Fruit fly (Drosophila melanogaster) whole organism, embryonic: ENCODE results near the gene CG5446.

Experiments used
- Asciz ChIP-seq: fragments of 200-800 bp; sonication (Bioruptor generic); optimal IDR thresholded peaks from 2 replicates; lab custom pipeline; 2017; ENCODE audit warnings: missing biosample characterization, mild to moderate bottlenecking, missing genetic modification characterization, missing genetic modification reagents
- Atf-2 ChIP-seq: fragments of 200-800 bp; sonication (Bioruptor generic); optimal IDR thresholded peaks from 2 replicates; lab custom pipeline; 2016; ENCODE audit warnings: missing biosample characterization, missing genetic modification characterization
- Awh ChIP-seq: fragments of 200-800 bp; sonication (Bioruptor generic); IDR thresholded peaks from 2 replicates; pipeline ENCODE4, ENCODE4 v1.3.6; 2022; ENCODE audit warnings: missing biosample characterization, missing genetic modification characterization
- Bgb ChIP-seq: fragments of 200-800 bp; sonication (Bioruptor generic); IDR thresholded peaks from 2 replicates; pipeline ENCODE4 v1.3.6; 2022; ENCODE audit warnings: missing biosample characterization, missing genetic modification characterization; ENCODE audit not compliant: partially characterized antibody
- CG1024 ChIP-seq: fragments of 200-800 bp; sonication (Bioruptor generic); IDR thresholded peaks from 2 replicates; pipeline ENCODE4 v1.3.6; 2022; ENCODE audit warnings: missing biosample characterization, missing genetic modification characterization
- CG10654 ChIP-seq: fragments of 200-800 bp; sonication (Bioruptor generic); optimal IDR thresholded peaks from 2 replicates; lab custom pipeline; 2016; ENCODE audit warnings: missing biosample characterization, missing genetic modification characterization
- CG11723 ChIP-seq: fragments of 200-800 bp; sonication (Bioruptor generic); optimal IDR thresholded peaks from 2 replicates; lab custom pipeline; 2017; ENCODE audit warnings: missing biosample characterization, mild to moderate bottlenecking, missing genetic modification characterization
- CG12391 ChIP-seq: fragments of 200-800 bp; sonication (Bioruptor generic); optimal IDR thresholded peaks from 3 replicates; lab custom pipeline; 2018; ENCODE audit warnings: missing biosample characterization, mild to moderate bottlenecking, missing genetic modification characterization, moderate library complexity
- CG14710 ChIP-seq: fragments of 200-800 bp; sonication (Bioruptor generic); optimal IDR thresholded peaks from 3 replicates; lab custom pipeline; 2019; ENCODE audit warnings: missing biosample characterization, mild to moderate bottlenecking, missing genetic modification characterization, moderate library complexity
- CG18262 ChIP-seq: fragments of 200-800 bp; optimal IDR thresholded peaks from 3 replicates; lab custom pipeline; 2019; ENCODE audit warnings: missing biosample characterization, mild to moderate bottlenecking, missing genetic modification characterization, moderate library complexity
- CG2116 ChIP-seq: fragments of 200-800 bp; sonication (Bioruptor generic); optimal IDR thresholded peaks from 3 replicates; lab custom pipeline; 2018; ENCODE audit warnings: missing biosample characterization, mild to moderate bottlenecking, missing genetic modification characterization
- CG2712 ChIP-seq: fragments of 200-800 bp; optimal IDR thresholded peaks from 3 replicates; lab custom pipeline; 2019; ENCODE audit warnings: missing biosample characterization, mild to moderate bottlenecking, missing genetic modification characterization, moderate library complexity
- CG31224 ChIP-seq: fragments of 200-800 bp; sonication (Bioruptor generic); IDR thresholded peaks from 2 replicates; pipeline ENCODE4 v1.3.6; 2022; ENCODE audit warnings: missing biosample characterization, missing genetic modification characterization
- CG32767 ChIP-seq: fragments of 200-800 bp; sonication (Bioruptor generic); IDR thresholded peaks from 2 replicates; pipeline ENCODE4 v1.3.6; 2022; ENCODE audit warnings: missing biosample characterization, missing genetic modification characterization
- CG5180 ChIP-seq: fragments of 200-800 bp; sonication (Bioruptor generic); optimal IDR thresholded peaks from 3 replicates; lab custom pipeline; 2017; ENCODE audit warnings: missing biosample characterization, missing genetic modification characterization, mild to moderate bottlenecking, moderate library complexity, missing genetic modification reagents
- CG6254 ChIP-seq: fragments of 200-800 bp; sonication (Bioruptor generic); optimal IDR thresholded peaks from 3 replicates; lab custom pipeline; 2017; ENCODE audit warnings: mild to moderate bottlenecking, missing biosample characterization, missing genetic modification reagents, missing genetic modification characterization
- CG6765 ChIP-seq: fragments of 200-800 bp; sonication (Bioruptor generic); optimal IDR thresholded peaks from 3 replicates; lab custom pipeline; 2017; ENCODE audit warnings: missing biosample characterization, mild to moderate bottlenecking, missing genetic modification characterization
- CG6813 ChIP-seq: fragments of 200-800 bp; sonication (Bioruptor generic); optimal IDR thresholded peaks from 2 replicates; lab custom pipeline; 2017; ENCODE audit warnings: missing biosample characterization, missing genetic modification characterization, mild to moderate bottlenecking, moderate library complexity, missing genetic modification reagents
- CG8281 ChIP-seq: fragments of 200-800 bp; sonication (Bioruptor generic); optimal IDR thresholded peaks from 2 replicates; lab custom pipeline; 2018; ENCODE audit warnings: missing biosample characterization, mild to moderate bottlenecking, missing genetic modification characterization, moderate library complexity
- CG8359 ChIP-seq: fragments of 200-800 bp; sonication (Bioruptor generic); optimal IDR thresholded peaks from 2 replicates; lab custom pipeline; 2017; ENCODE audit warnings: missing biosample characterization, mild to moderate bottlenecking, missing genetic modification characterization, borderline replicate concordance
- CG9817 ChIP-seq: fragments of 200-800 bp; sonication (Bioruptor generic); optimal IDR thresholded peaks from 2 replicates; lab custom pipeline; 2018; ENCODE audit warnings: missing biosample characterization, mild to moderate bottlenecking, missing genetic modification characterization, moderate library complexity
- Hr51 ChIP-seq, 2 experiments: fragments of 200-800 bp; sonication (Bioruptor generic); optimal IDR thresholded peaks; 2 replicates in 1 of 2; 3 replicates in 1 of 2; lab custom pipeline; 2016 to 2018; ENCODE audit warnings: missing biosample characterization in 2 of 2, missing genetic modification characterization in 2 of 2, mild to moderate bottlenecking in 1 of 2, moderate library complexity in 1 of 2
- Lim3 ChIP-seq: fragments of 200-800 bp; sonication (Bioruptor generic); IDR thresholded peaks from 2 replicates; pipeline ENCODE4 v1.3.6; 2022; ENCODE audit warnings: missing biosample characterization, missing genetic modification characterization
- Optix ChIP-seq: fragments of 200-800 bp; sonication (Bioruptor generic); IDR thresholded peaks from 3 replicates; pipeline ENCODE4 v1.3.6; 2022; ENCODE audit warnings: missing biosample characterization, missing genetic modification characterization
- Rx ChIP-seq: fragments of 200-800 bp; sonication (Bioruptor generic); IDR thresholded peaks from 2 replicates; pipeline ENCODE4 v1.3.6; 2022; ENCODE audit warnings: missing biosample characterization, missing genetic modification characterization
- Sox100B ChIP-seq: fragments of 200-800 bp; sonication (Bioruptor generic); optimal IDR thresholded peaks from 3 replicates; lab custom pipeline; 2018; ENCODE audit warnings: missing biosample characterization, mild to moderate bottlenecking, missing genetic modification characterization
- Sox102F ChIP-seq: fragments of 200-800 bp; sonication (Bioruptor generic); optimal IDR thresholded peaks from 2 replicates; lab custom pipeline; 2018; ENCODE audit warnings: missing biosample characterization, mild to moderate bottlenecking, missing genetic modification characterization, moderate library complexity
- Spps ChIP-seq: fragments of 200-800 bp; sonication (Bioruptor generic); optimal IDR thresholded peaks from 2 replicates; lab custom pipeline; 2018; ENCODE audit warnings: missing biosample characterization, mild to moderate bottlenecking, missing genetic modification characterization
- crol ChIP-seq: fragments of 200-800 bp; sonication (Bioruptor generic); IDR thresholded peaks from 2 replicates; pipeline ENCODE4 v1.3.6; 2022; ENCODE audit warnings: missing biosample characterization, missing genetic modification characterization
- ewg ChIP-seq: fragments of 200-800 bp; sonication (Bioruptor generic); optimal IDR thresholded peaks from 3 replicates; lab custom pipeline; 2017; ENCODE audit warnings: mild to moderate bottlenecking, missing biosample characterization, missing genetic modification reagents, missing genetic modification characterization
- fd102C ChIP-seq: fragments of 200-800 bp; sonication (Bioruptor generic); optimal IDR thresholded peaks from 2 replicates; lab custom pipeline; 2018; ENCODE audit warnings: missing biosample characterization, mild to moderate bottlenecking, missing genetic modification characterization, moderate library complexity
- hb ChIP-seq: fragments of 200-800 bp; sonication (Bioruptor generic); IDR thresholded peaks from 3 replicates; pipeline ENCODE4 v1.3.6; 2022; ENCODE audit warnings: missing biosample characterization, missing genetic modification characterization; ENCODE audit not compliant: partially characterized antibody
- mam ChIP-seq: fragments of 200-800 bp; sonication (Bioruptor generic); optimal IDR thresholded peaks from 3 replicates; lab custom pipeline; 2016; ENCODE audit warnings: missing biosample characterization, missing genetic modification characterization
- nerfin-2 ChIP-seq: fragments of 200-800 bp; sonication (Bioruptor generic); IDR thresholded peaks from 2 replicates; pipeline ENCODE4 v1.3.6; 2022; ENCODE audit warnings: missing biosample characterization, missing genetic modification characterization; ENCODE audit not compliant: partially characterized antibody
- org-1 ChIP-seq: fragments of 200-800 bp; sonication (Bioruptor generic); optimal IDR thresholded peaks from 2 replicates; lab custom pipeline; 2017; ENCODE audit warnings: missing biosample characterization, missing genetic modification characterization
- pros ChIP-seq: fragments of 200-800 bp; sonication (Bioruptor generic); optimal IDR thresholded peaks from 3 replicates; lab custom pipeline; 2019; ENCODE audit warnings: missing biosample characterization, mild to moderate bottlenecking, missing genetic modification characterization, moderate library complexity
- ro ChIP-seq: fragments of 200-800 bp; sonication (Bioruptor generic); IDR thresholded peaks from 2 replicates; pipeline ENCODE4 v1.3.6; 2022; ENCODE audit warnings: missing biosample characterization, missing genetic modification characterization
- salm ChIP-seq: fragments of 200-800 bp; sonication (Bioruptor generic); optimal IDR thresholded peaks from 2 replicates; lab custom pipeline; 2018; ENCODE audit warnings: missing biosample characterization, mild to moderate bottlenecking, missing genetic modification characterization
- sima ChIP-seq: fragments of 200-800 bp; sonication (Bioruptor generic); optimal IDR thresholded peaks from 2 replicates; lab custom pipeline; 2016; ENCODE audit warnings: missing biosample characterization, missing genetic modification characterization
- slou ChIP-seq: fragments of 200-800 bp; sonication (Bioruptor generic); optimal IDR thresholded peaks from 3 replicates; lab custom pipeline; 2016; ENCODE audit warnings: missing biosample characterization, missing genetic modification characterization
- sob ChIP-seq: fragments of 200-800 bp; sonication (Bioruptor generic); IDR thresholded peaks from 2 replicates; pipeline ENCODE4 v1.3.6; 2022; ENCODE audit warnings: missing biosample characterization, missing genetic modification characterization
- stwl ChIP-seq: fragments of 200-800 bp; sonication (Bioruptor generic); optimal IDR thresholded peaks from 3 replicates; lab custom pipeline; 2018; ENCODE audit warnings: missing biosample characterization, mild to moderate bottlenecking, missing genetic modification characterization, moderate library complexity
- tin ChIP-seq: fragments of 200-800 bp; sonication (Bioruptor generic); optimal IDR thresholded peaks from 3 replicates; lab custom pipeline; 2016; ENCODE audit warnings: missing biosample characterization, missing genetic modification characterization
- tup ChIP-seq: fragments of 200-800 bp; sonication (Bioruptor generic); optimal IDR thresholded peaks from 2 replicates; lab custom pipeline; 2016; ENCODE audit warnings: missing biosample characterization, mild to moderate bottlenecking, missing genetic modification characterization, moderate library complexity
- wek ChIP-seq: fragments of 200-800 bp; sonication (Bioruptor generic); optimal IDR thresholded peaks from 3 replicates; lab custom pipeline; 2018; ENCODE audit warnings: missing biosample characterization, mild to moderate bottlenecking, missing genetic modification characterization, moderate library complexity
- wor ChIP-seq: fragments of 200-800 bp; sonication (Bioruptor generic); IDR thresholded peaks from 2 replicates; pipeline ENCODE4 v1.3.6; 2022; ENCODE audit warnings: missing biosample characterization, missing genetic modification characterization

Gene CG5446

dm6 chr2L:12463037-12463436, 35.5 kb upstream of the CG5446 start (continued):
- TF ChIP-seq CG1024 = 0 out of 2 replicates have a peak, but pooled peaks have one; percentile 3
- no peak for TF ChIP-seq CG14710 (tag; lab: Kevin White, UChicago)
- peak in 1 of 2 experiments; percentile 38 for TF ChIP-seq Hr51 (GFP tag; optimal IDR thresholded peaks at IDR 0.05; lab: Kevin White, UChicago)
- TF ChIP-seq CG2712 (tag; lab: Kevin White, UChicago) = peak; percentile 8
- no peak for TF ChIP-seq stwl (tag; lab: Kevin White, UChicago)
- TF ChIP-seq CG18262 = no peak
- no peak for TF ChIP-seq hb (GFP tag; lab: Robert Waterston, UW)
- no peak for TF ChIP-seq pros (GFP tag; lab: Kevin White, UChicago)
- TF ChIP-seq Sox102F (GFP tag; lab: Kevin White, UChicago) = peak; percentile 27
- no peak for TF ChIP-seq salm (tag; lab: Kevin White, UChicago)
- no peak for TF ChIP-seq Spps
- peak; percentile 40 for TF ChIP-seq Sox100B (GFP tag; lab: Kevin White, UChicago)
- no peak for TF ChIP-seq ro (GFP tag; lab: Robert Waterston, UW)
- no peak for TF ChIP-seq CG2116 (GFP tag; lab: Kevin White, UChicago)
- TF ChIP-seq wek = peak; percentile 69
- TF ChIP-seq CG32767 (GFP tag; lab: Robert Waterston, UW) = no peak
- TF ChIP-seq CG6254 (GFP tag; lab: Kevin White, UChicago) = no peak

DNA sequence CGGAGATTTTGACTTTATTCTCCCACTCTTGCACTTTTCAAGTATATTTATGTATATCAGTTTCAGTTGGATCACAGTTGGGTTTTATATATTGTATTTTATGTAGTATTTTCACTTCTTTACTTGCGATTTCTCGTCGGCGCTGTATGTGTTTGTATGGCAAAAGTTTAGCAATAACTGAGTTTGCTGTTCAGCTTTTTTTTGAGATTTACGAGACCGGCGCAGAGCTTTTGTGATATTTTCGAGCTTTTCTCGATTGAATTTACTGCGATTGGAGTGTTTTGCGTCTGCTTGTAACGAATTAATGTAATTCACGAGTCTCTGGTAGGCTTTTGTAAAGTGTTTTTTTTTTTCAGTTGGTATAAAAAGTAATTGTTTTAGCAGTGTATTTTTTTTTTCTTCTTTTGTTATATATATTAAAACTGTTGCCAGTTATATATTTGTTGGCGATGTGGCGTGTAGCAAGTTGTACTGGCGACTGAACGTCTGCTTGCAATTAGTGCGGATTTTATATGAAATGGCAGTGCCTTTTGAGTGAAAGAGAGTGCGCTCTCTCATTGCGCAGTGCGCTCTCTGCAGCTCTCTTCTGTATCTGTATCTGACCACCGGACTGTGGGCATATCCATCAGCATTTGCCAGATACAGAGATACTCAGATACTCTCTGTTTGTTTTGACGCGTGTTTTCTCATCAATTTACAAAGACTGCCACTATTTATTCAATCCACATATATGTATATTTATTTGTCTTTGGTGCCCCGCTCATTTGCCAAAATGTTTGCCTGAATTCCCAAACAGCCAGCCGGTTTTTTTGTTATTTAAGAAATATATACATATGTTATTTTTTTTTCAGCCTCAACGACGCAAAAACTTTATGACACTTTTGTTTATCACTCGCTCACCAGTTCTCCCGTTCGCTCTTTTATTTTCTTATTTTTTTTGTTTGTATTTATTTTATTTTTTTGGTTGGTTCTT, 33.5 kb upstream of the CG5446 start:
- TF ChIP-seq Bgb (GFP tag; lab: Robert Waterston, UW) = peak; percentile 48; the same call in 1 of the 2 replicates
- peak; percentile 86 for TF ChIP-seq ewg (GFP tag; lab: Kevin White, UChicago)
- TF ChIP-seq crol = no peak
- peak; percentile 89 for TF ChIP-seq CG6813 (GFP tag; lab: Kevin White, UChicago)
- no peak; the same call in 1 of the 2 replicates for TF ChIP-seq CG31224 (GFP tag; lab: Robert Waterston, UW)
- peak; percentile 2 for TF ChIP-seq CG10654
- TF ChIP-seq sima (GFP tag; lab: Kevin White, UChicago) = no peak
- no peak for TF ChIP-seq slou
- peak; percentile 36 for TF ChIP-seq CG8281 (tag; lab: Kevin White, UChicago)
- TF ChIP-seq org-1 = peak; percentile 67
- no peak for TF ChIP-seq nerfin-2 (GFP tag; lab: Robert Waterston, UW)
- peak; percentile 76 for TF ChIP-seq CG5180 (GFP tag; lab: Kevin White, UChicago)
- TF ChIP-seq wor = no peak
- peak; percentile 13 for TF ChIP-seq tup (GFP tag; lab: Kevin White, UChicago)
- TF ChIP-seq CG9817 (tag; lab: Kevin White, UChicago) = peak; percentile 16
- TF ChIP-seq CG8359 (GFP tag; lab: Kevin White, UChicago) = peak; percentile 53
- no peak for TF ChIP-seq mam (GFP tag; lab: Kevin White, UChicago)
- peak; percentile 42 for TF ChIP-seq CG11723
- TF ChIP-seq tin = no peak
- TF ChIP-seq Asciz (GFP tag; lab: Kevin White, UChicago) = peak; percentile 60
- no peak for TF ChIP-seq Optix (GFP tag; lab: Robert Waterston, UW)
- no peak; the same call in 1 of the 2 replicates for TF ChIP-seq sob (GFP tag; lab: Robert Waterston, UW)
- peak; percentile 80; the same call in 1 of the 2 replicates for TF ChIP-seq Awh (GFP tag; lab: Robert Waterston, UW)
- TF ChIP-seq CG2712 (tag; lab: Kevin White, UChicago) = peak; percentile 54
- no peak for TF ChIP-seq Atf-2
- no peak for TF ChIP-seq Rx (GFP tag; lab: Robert Waterston, UW)
- TF ChIP-seq Lim3 (GFP tag; lab: Robert Waterston, UW) = no peak
- TF ChIP-seq fd102C = peak; percentile 72
- TF ChIP-seq CG6765 (GFP tag; lab: Kevin White, UChicago) = peak; percentile 87
- peak; percentile 20 for TF ChIP-seq CG12391 (tag; lab: Kevin White, UChicago)
